Worm (Caenorhabditis elegans): ENCODE measurements around the gene srz-5.
A peak's percentile ranks its signal among the peaks of the same experiment; 100 is the strongest.

Gene srz-5

DNA sequence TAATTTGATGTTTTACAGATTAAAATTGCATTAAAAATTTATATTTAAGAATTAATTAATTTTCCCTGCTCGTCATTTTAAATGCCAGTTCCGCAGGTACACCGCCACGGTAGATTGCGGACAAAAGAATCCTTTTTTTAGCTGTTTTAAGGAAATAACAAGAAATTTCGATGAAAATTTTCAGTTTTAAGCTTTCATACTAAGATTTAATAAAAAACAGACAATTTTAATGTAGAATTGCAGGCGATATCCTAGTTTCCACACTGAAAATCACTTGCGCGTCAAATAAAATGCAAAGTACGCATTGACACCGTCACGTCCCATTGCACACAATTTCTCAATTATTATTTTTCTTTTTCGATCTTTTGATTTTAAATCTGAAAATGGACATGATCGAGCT is 38.9 kb upstream of the srz-5 start, which contains the start of gene dnc-3 (continued):
- no peak for TF ChIP-seq nhr-6 (tag; optimal IDR thresholded peaks at IDR 0.05)
- peak; percentile 40 for TF ChIP-seq hlh-11 (tag; optimal IDR thresholded peaks at IDR 0.05)
- TF ChIP-seq hmg-1.1 (GFP tag; IDR thresholded peaks at IDR 0.05) = peak; percentile 40; the same call in 1 of the 2 replicates
- peak; percentile 25 for TF ChIP-seq nhr-11 (tag; optimal IDR thresholded peaks at IDR 0.05)
- TF ChIP-seq snpc-4 (tag; optimal IDR thresholded peaks at IDR 0.05) = no peak
- no peak for TF ChIP-seq nhr-102 (tag; optimal IDR thresholded peaks at IDR 0.05)
- no peak for TF ChIP-seq Y5F2A.4 (GFP tag; optimal IDR thresholded peaks at IDR 0.05)
- TF ChIP-seq Y105C5A.15 (GFP tag; IDR thresholded peaks at IDR 0.05) = no peak
- no peak for TF ChIP-seq nhr-77 (tag; optimal IDR thresholded peaks at IDR 0.05)
- TF ChIP-seq ceh-82 (tag; optimal IDR thresholded peaks at IDR 0.05) = no peak
- no peak for TF ChIP-seq R02D3.7 (tag; optimal IDR thresholded peaks at IDR 0.05)
- TF ChIP-seq lin-38 (GFP tag; IDR thresholded peaks at IDR 0.05) = peak; percentile 69
- TF ChIP-seq cey-2 (tag; optimal IDR thresholded peaks at IDR 0.05; ENCODE audit: borderline replicate concordance, insufficient read depth) = no peak
- peak; percentile 66 for TF ChIP-seq mep-1 (tag; optimal IDR thresholded peaks at IDR 0.05)
- no peak for TF ChIP-seq spr-3 (GFP tag; optimal IDR thresholded peaks at IDR 0.05)
- TF ChIP-seq lin-15B (tag; optimal IDR thresholded peaks at IDR 0.05) = no peak
- no peak for TF ChIP-seq T20F7.1 (GFP tag; optimal IDR thresholded peaks at IDR 0.05)
- no peak for TF ChIP-seq unc-62 (GFP tag; optimal IDR thresholded peaks at IDR 0.05 in 1 of 2)
- no peak for TF ChIP-seq unc-62 (tag; optimal IDR thresholded peaks at IDR 0.05)
- no peak for TF ChIP-seq ceh-28 (tag; optimal IDR thresholded peaks at IDR 0.05)
- no peak for TF ChIP-seq ztf-7 (tag; optimal IDR thresholded peaks at IDR 0.05)
- no peak for TF ChIP-seq lir-3 (tag; optimal IDR thresholded peaks at IDR 0.05)
- no peak for TF ChIP-seq daf-12 (tag; optimal IDR thresholded peaks at IDR 0.05)
- no peak for TF ChIP-seq ceh-44 (GFP tag; IDR thresholded peaks at IDR 0.05)
- peak; percentile 16 for TF ChIP-seq dpl-1 (GFP tag; optimal IDR thresholded peaks at IDR 0.05)
- no peak for TF ChIP-seq mdt-29 (GFP tag; IDR thresholded peaks at IDR 0.05)
- TF ChIP-seq lin-39 (tag; optimal IDR thresholded peaks at IDR 0.05) = no peak
- TF ChIP-seq ctbp-1 (GFP tag; IDR thresholded peaks at IDR 0.05) = no peak
- TF ChIP-seq nhr-10 (tag; optimal IDR thresholded peaks at IDR 0.05) = no peak
- TF ChIP-seq ZK546.5 (tag; optimal IDR thresholded peaks at IDR 0.05) = no peak
- no peak for TF ChIP-seq mes-2 (tag; optimal IDR thresholded peaks at IDR 0.05; ENCODE audit: poor library complexity, severe bottlenecking)
- no peak for TF ChIP-seq skn-1 (tag; optimal IDR thresholded peaks at IDR 0.05)
- 0 out of 2 replicates have a peak, but pooled peaks have one; percentile 30 for TF ChIP-seq T26A8.4 (GFP tag; IDR thresholded peaks at IDR 0.05)
- no peak for TF ChIP-seq nhr-28 (tag; optimal IDR thresholded peaks at IDR 0.05)
- TF ChIP-seq rbr-2 (tag; optimal IDR thresholded peaks at IDR 0.05) = peak; percentile 26
- TF ChIP-seq spr-1 (tag; optimal IDR thresholded peaks at IDR 0.05) = no peak
- TF ChIP-seq tra-1 (GFP tag; IDR thresholded peaks at IDR 0.05) = no peak

DNA sequence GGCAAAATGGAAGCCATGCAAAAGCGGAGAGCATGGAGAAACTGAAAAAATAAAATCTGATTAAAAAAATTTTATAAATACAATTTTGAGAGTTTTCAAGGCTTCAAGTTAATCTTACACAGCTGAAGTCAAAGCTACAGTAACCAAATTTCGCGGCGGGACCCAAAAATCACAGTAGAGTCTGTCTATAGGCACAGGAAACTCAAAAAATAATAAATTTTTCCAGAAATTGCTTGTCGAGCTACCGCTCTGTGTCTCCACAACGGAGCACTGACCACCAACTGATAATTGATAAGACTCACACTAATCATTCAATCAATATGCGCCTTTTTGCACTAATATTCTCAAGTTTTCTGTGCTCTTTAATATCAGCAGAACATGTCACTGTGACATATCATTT is 35.8 kb upstream of the srz-5 start, which contains the start of gene W10G11.19:
W10G11.19 (plus strand) TSS at position 301 of the 400 bp plus-strand sequence.
- TF ChIP-seq duxl-1 (tag; optimal IDR thresholded peaks at IDR 0.05; ENCODE audit: poor library complexity) = no peak
- TF ChIP-seq unc-62 (GFP tag; optimal IDR thresholded peaks at IDR 0.05 in 1 of 2) = peak in 1 of 2 experiments; percentile 7
- TF ChIP-seq unc-62 (tag; optimal IDR thresholded peaks at IDR 0.05) = no peak
- TF ChIP-seq nhr-111 (GFP tag; optimal IDR thresholded peaks at IDR 0.05) = no peak
- TF ChIP-seq daf-16 (GFP tag; optimal IDR thresholded peaks at IDR 0.05) = no peak
- TF ChIP-seq daf-16 (tag; optimal IDR thresholded peaks at IDR 0.05) = peak; percentile 28
- peak; percentile 21; the same call in 1 of the 2 replicates for TF ChIP-seq dmd-6 (GFP tag; IDR thresholded peaks at IDR 0.05)
- TF ChIP-seq mdt-29 (GFP tag; IDR thresholded peaks at IDR 0.05) = no peak
- TF ChIP-seq pqm-1 (tag; optimal IDR thresholded peaks at IDR 0.05) = peak; percentile 13
- peak; percentile 18 for TF ChIP-seq hlh-11 (tag; optimal IDR thresholded peaks at IDR 0.05)
